Fruit fly (Drosophila melanogaster) whole organism: ENCODE results near the gene CG13005.

ENCODE experiments used
- CG8478 ChIP-seq: fragments of >200 bp; optimal IDR thresholded peaks from 2 replicates; lab custom pipeline; 2018; ENCODE audit warnings: inconsistent platforms
- Dll ChIP-seq: fragments of >200 bp; optimal IDR thresholded peaks from 2 replicates; lab custom pipeline; 2017
- pan ChIP-seq: fragments of >200 bp; optimal IDR thresholded peaks from 2 replicates; lab custom pipeline; 2017

DNA sequence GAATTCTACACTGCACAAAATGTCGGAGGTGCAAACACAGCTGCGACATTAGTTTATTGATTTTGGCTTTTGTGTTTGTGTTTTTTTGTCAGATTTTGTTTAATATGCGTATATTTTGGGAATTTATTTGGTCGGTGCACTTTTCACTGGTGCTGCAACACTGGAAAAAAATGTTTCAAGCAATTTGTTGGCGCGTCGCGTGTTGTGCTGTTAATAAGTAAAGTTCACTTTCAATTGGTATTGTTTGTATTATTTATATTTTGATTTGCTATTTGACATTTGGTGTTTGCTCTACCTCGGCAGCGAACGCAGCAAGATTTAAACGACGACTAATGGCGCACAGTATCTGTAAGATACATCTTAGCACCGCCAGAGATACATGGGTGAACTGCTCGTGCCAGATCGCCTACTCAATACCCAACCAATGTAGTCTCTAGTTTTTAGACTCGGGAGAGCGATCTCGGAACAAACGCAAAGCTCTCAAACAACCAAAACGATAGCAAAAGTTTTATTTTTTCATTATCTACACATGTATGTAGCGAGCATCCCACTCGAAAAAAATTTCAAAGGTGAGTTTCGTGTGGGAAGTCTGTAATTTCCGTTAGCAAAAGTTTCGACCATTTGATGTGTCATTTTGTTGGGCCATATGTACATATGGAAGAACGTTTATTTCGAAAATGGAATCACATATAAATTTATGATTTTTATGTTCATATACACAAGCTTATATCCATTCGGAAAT is 21.1 kb upstream of the CG13005 start:
- TF ChIP-seq pan (lab: Kevin White, UChicago) (no peak), Dll (no peak), CG8478 (no peak)
